Fruit fly (Drosophila melanogaster): ENCODE measurements around the gene Ect3.
"Not testable (repeated sequence)": the region's sequence is repeated elsewhere in the genome, so short reads cannot be mapped to it uniquely, and the experiment has no call there.

Ect3 gene

DNA sequence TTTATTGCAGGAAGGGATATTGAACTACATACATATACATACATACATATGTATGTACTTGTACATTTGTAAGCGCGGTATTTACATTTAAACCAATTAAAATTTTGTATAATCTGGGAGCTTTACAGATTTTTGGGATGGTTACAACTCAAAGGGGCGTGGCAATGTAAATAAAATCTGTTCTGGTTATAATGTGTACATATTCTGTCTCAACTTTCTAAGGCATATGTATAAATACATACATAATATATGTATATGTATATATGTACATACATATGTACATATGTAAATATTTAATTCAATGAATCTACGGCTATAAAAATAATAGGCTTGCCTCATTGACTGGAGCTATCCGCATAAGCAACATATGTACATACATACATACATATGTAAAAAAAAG, 41.7 kb upstream of the Ect3 start:
- TF ChIP-seq CG4318 (GFP tag; optimal IDR thresholded peaks at IDR 0.05) (no peak), Hr4 (GFP tag; optimal IDR thresholded peaks at IDR 0.05) (no peak), Gug (GFP tag; IDR thresholded peaks at IDR 0.05) (no peak), CG11902 (GFP tag; optimal IDR thresholded peaks at IDR 0.05) (no peak), CG6808 (GFP tag; optimal IDR thresholded peaks at IDR 0.05) (no peak), lz (GFP tag; optimal IDR thresholded peaks at IDR 0.05) (no peak), CG8119 (GFP tag; IDR thresholded peaks at IDR 0.05) (no peak), CG6163 (GFP tag; IDR thresholded peaks at IDR 0.05) (no peak), OdsH (GFP tag; optimal IDR thresholded peaks at IDR 0.05) (no peak)

DNA sequence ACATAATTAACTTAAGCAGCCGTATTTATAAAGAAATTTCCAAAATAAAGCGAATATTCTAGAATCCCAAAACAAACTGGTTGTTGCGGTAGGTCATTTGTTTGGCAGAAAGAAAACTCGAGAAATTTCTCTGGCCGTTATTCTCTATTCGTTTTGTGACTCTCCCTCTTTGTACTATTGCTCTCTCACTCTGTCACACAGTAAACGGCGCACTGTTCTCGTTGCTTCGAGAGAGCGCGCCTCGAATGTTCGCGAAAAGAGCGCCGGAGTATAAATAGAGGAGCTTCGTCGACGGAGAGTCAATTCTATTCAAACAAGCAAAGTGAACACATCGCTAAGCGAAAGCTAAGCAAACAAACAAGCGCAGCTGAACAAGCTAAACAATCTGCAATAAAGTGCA, 40.8 kb upstream of the Ect3 start, which contains the start of gene Hsp70Ab:
Gene Hsp70Ab, plus strand, starts transcription at position 301 of the 400 bp plus-strand sequence.
- TF ChIP-seq fkh, Eip75B, Hr39 (GFP tag; optimal IDR thresholded peaks at IDR 0.05): not testable (repeated sequence)

DNA sequence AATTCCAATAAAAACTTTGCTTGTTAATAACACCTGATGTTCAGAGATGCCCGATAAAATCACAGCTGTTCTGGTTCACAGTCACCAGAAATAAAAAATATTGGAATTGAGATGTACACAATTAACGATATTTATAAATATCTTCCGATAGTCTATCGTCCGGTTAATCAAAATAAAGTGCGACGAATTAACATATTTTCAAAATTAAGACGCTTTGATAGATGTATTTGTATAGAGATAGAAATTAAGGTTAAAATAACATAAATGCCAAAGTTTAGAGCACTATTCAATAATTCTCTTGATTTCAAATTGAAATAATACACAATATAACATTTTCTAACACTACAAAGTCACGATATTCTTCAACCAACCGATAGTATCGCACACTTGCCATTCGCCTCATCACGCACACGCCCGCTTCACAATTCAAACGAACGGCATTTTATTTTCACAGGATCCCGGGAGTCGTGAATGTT, 36.3 kb upstream of the Ect3 start, which contains the start of the genes CG3281 and aurA:
Gene CG3281, minus strand, starts transcription at position 67 of the 476 bp plus-strand sequence.
Gene aurA, plus strand, starts transcription at position 386 of the 476 bp plus-strand sequence.
- TF ChIP-seq CG8319 (GFP tag; optimal IDR thresholded peaks at IDR 0.05) (peak; percentile 51), acj6 (GFP tag; optimal IDR thresholded peaks at IDR 0.05) (peak; percentile 66), lz (GFP tag; optimal IDR thresholded peaks at IDR 0.05) (peak; percentile 78), cyc (GFP tag; optimal IDR thresholded peaks at IDR 0.05) (peak; percentile 80), CG6792 (GFP tag; optimal IDR thresholded peaks at IDR 0.05) (peak; percentile 46), CG15336 (GFP tag; IDR thresholded peaks at IDR 0.05) (no peak), CG1621 (tag; optimal IDR thresholded peaks at IDR 0.05) (no peak), CG10631 (GFP tag; optimal IDR thresholded peaks at IDR 0.05) (peak; percentile 83), Eip75B (GFP tag; optimal IDR thresholded peaks at IDR 0.05) (peak; percentile 74), ss (GFP tag; optimal IDR thresholded peaks at IDR 0.05) (peak; percentile 9 to 38), dac (GFP tag; optimal IDR thresholded peaks at IDR 0.05) (peak; percentile 0), Met (GFP tag; optimal IDR thresholded peaks at IDR 0.05) (no peak), fkh (GFP tag; optimal IDR thresholded peaks at IDR 0.05) (no peak), fd59A (GFP tag; optimal IDR thresholded peaks at IDR 0.05) (no peak), Gug (GFP tag; IDR thresholded peaks at IDR 0.05) (peak; percentile 28; the same call in 1 of the 2 replicates), Ets96B (tag; optimal IDR thresholded peaks at IDR 0.05) (peak; percentile 49), CG11902 (GFP tag; optimal IDR thresholded peaks at IDR 0.05) (peak; percentile 51), CG8632 (GFP tag; optimal IDR thresholded peaks at IDR 0.05) (peak; percentile 5), Hr4 (GFP tag; optimal IDR thresholded peaks at IDR 0.05) (peak; percentile 73), esn (GFP tag; optimal IDR thresholded peaks at IDR 0.05) (peak; percentile 83), spab (GFP tag; optimal IDR thresholded peaks at IDR 0.05) (no peak), CG32006 (GFP tag; optimal IDR thresholded peaks at IDR 0.05) (peak; percentile 57), Lpt (GFP tag; optimal IDR thresholded peaks at IDR 0.05) (peak; percentile 41), CG6808 (GFP tag; optimal IDR thresholded peaks at IDR 0.05) (peak; percentile 32), pdm3 (GFP tag; optimal IDR thresholded peaks at IDR 0.05) (no peak), CG7368 (GFP tag; optimal IDR thresholded peaks at IDR 0.05) (peak; percentile 5), net (GFP tag; optimal IDR thresholded peaks at IDR 0.05) (no peak), Eip93F (GFP tag; optimal IDR thresholded peaks at IDR 0.05) (no peak), CG11762 (GFP tag; optimal IDR thresholded peaks at IDR 0.05; ENCODE audit: insufficient read depth) (peak; percentile 37), OdsH (GFP tag; optimal IDR thresholded peaks at IDR 0.05) (peak; percentile 70), svp (GFP tag) (peak; percentile 79), CG8119 (GFP tag; IDR thresholded peaks at IDR 0.05) (0 out of 3 replicates have a peak, but pooled peaks have one; percentile 21), Eip78C (GFP tag) (peak; percentile 85), Sox14 (GFP tag; optimal IDR thresholded peaks at IDR 0.05) (peak; percentile 75), CG3032 (tag; optimal IDR thresholded peaks at IDR 0.05) (peak; percentile 75), CG11294 (GFP tag; IDR thresholded peaks at IDR 0.05) (peak; percentile 23; the same call in 1 of the 2 replicates), CG10669 (GFP tag; optimal IDR thresholded peaks at IDR 0.05) (peak; percentile 44), CG3919 (GFP tag; optimal IDR thresholded peaks at IDR 0.05) (no peak), topi (GFP tag; optimal IDR thresholded peaks at IDR 0.05) (peak; percentile 74), CG34406 (GFP tag; optimal IDR thresholded peaks at IDR 0.05) (peak; percentile 53), Hr39 (GFP tag; optimal IDR thresholded peaks at IDR 0.05) (peak; percentile 80), Sox15 (GFP tag; optimal IDR thresholded peaks at IDR 0.05) (peak; percentile 68), CG31627 (GFP tag; optimal IDR thresholded peaks at IDR 0.05) (peak; percentile 82), achi (GFP tag; optimal IDR thresholded peaks at IDR 0.05) (peak; percentile 59)

Data from whole organism, prepupa.